Fruit fly (Drosophila melanogaster): Measurements from ENCODE around the gene CBP.

The CBP gene

DNA sequence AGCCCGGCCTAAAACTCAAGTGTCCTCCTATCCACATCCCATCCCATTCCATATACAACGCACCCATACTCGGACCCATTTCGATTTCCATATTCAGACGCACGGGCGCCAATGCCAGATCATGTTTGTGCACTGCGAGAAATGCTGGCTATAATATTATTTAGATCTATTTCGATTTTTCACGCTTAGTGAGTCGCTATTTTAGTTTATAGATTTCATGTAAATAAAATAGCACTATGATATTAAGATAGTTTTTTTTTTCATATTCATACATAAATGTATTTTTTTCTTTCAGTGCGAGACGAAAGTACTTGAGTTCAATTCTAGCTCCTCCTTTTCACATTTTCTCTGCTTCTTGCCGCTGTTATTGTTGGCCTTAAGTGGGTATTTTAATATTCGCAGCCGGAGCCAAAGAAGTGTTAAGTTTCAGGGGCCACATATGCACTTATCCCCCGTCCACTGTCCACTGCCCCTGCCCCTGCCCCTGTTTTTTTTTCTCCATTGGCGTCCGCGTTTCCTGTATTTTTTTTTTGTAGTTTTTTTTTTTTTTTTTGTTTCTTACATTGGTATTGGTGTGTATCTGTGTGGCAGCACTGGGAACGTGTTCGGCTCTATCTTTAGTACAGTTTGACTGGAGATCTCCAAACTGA, 45.2 kb upstream of the CBP start:
- peak; percentile 8 for TF ChIP-seq CG32264 (GFP tag; optimal IDR thresholded peaks at IDR 0.05)
- TF ChIP-seq OdsH (GFP tag; optimal IDR thresholded peaks at IDR 0.05): peak; percentile 79
- peak; percentile 71 for TF ChIP-seq br (GFP tag; optimal IDR thresholded peaks at IDR 0.05)
- no peak for TF ChIP-seq Abd-B (GFP tag; optimal IDR thresholded peaks at IDR 0.05)
- TF ChIP-seq Rel (GFP tag; optimal IDR thresholded peaks at IDR 0.05): peak; percentile 39
- peak; percentile 16 for TF ChIP-seq Rel (tag; optimal IDR thresholded peaks at IDR 0.05)
- no peak for TF ChIP-seq dsf (GFP tag; optimal IDR thresholded peaks at IDR 0.05; ENCODE audit: borderline replicate concordance)
- TF ChIP-seq N (GFP tag; optimal IDR thresholded peaks at IDR 0.05): no peak
- no peak for TF ChIP-seq tai (GFP tag; optimal IDR thresholded peaks at IDR 0.05)
- no peak for TF ChIP-seq Dif (GFP tag; optimal IDR thresholded peaks at IDR 0.05; ENCODE audit: partially characterized antibody)
- TF ChIP-seq Hnf4 (GFP tag; optimal IDR thresholded peaks at IDR 0.05): peak; percentile 68
- TF ChIP-seq HLH106 (tag; optimal IDR thresholded peaks at IDR 0.05): peak; percentile 59
- peak; percentile 75 for TF ChIP-seq rgr (GFP tag; optimal IDR thresholded peaks at IDR 0.05)
- no peak for TF ChIP-seq pan (optimal IDR thresholded peaks at IDR 0.05)
- peak; percentile 84 for TF ChIP-seq h (GFP tag; optimal IDR thresholded peaks at IDR 0.05)
- no peak for TF ChIP-seq dl (GFP tag; optimal IDR thresholded peaks at IDR 0.05; ENCODE audit: insufficient read depth in 1 of 2, partially characterized antibody in 2 of 2)
- no peak for TF ChIP-seq CrebA (GFP tag; optimal IDR thresholded peaks at IDR 0.05; ENCODE audit: borderline replicate concordance)
- peak; percentile 37 for TF ChIP-seq woc (GFP tag; optimal IDR thresholded peaks at IDR 0.05)
- no peak for TF ChIP-seq brk (GFP tag; optimal IDR thresholded peaks at IDR 0.05)
- TF ChIP-seq lola (GFP tag; optimal IDR thresholded peaks at IDR 0.05): no peak
- TF ChIP-seq sage (GFP tag; optimal IDR thresholded peaks at IDR 0.05): peak; percentile 39
- peak in 1 of 2 experiments; percentile 75 for TF ChIP-seq foxo (GFP tag; optimal IDR thresholded peaks at IDR 0.05)
- TF ChIP-seq Vsx2 (GFP tag; optimal IDR thresholded peaks at IDR 0.05; ENCODE audit: partially characterized antibody): no peak
- no peak for TF ChIP-seq jim (GFP tag; optimal IDR thresholded peaks at IDR 0.05)
- peak; percentile 7 for TF ChIP-seq CG9705 (GFP tag; optimal IDR thresholded peaks at IDR 0.05)
- no peak for TF ChIP-seq Hr78 (GFP tag; optimal IDR thresholded peaks at IDR 0.05)
- TF ChIP-seq GATAd (GFP tag; optimal IDR thresholded peaks at IDR 0.05): no peak
- TF ChIP-seq Sp1 (GFP tag; optimal IDR thresholded peaks at IDR 0.05): peak; percentile 75
- no peak for TF ChIP-seq Jra (GFP tag; optimal IDR thresholded peaks at IDR 0.05)
- no peak for TF ChIP-seq Dfd (GFP tag; optimal IDR thresholded peaks at IDR 0.05)
- TF ChIP-seq usp (GFP tag; optimal IDR thresholded peaks at IDR 0.05): no peak
- no peak for TF ChIP-seq Mio (GFP tag; optimal IDR thresholded peaks at IDR 0.05)
- TF ChIP-seq psq (GFP tag; optimal IDR thresholded peaks at IDR 0.05): peak; percentile 62
- TF ChIP-seq Myc (optimal IDR thresholded peaks at IDR 0.05): no peak
- peak; percentile 1 for TF ChIP-seq dmrt93B (GFP tag; optimal IDR thresholded peaks at IDR 0.05)
- TF ChIP-seq sv (GFP tag; optimal IDR thresholded peaks at IDR 0.05): peak; percentile 74
- TF ChIP-seq ey (GFP tag; optimal IDR thresholded peaks at IDR 0.05): peak; percentile 54
- no peak for TF ChIP-seq Hr83 (GFP tag; optimal IDR thresholded peaks at IDR 0.05; ENCODE audit: poor library complexity, severe bottlenecking)
- peak; percentile 65 for TF ChIP-seq fru (GFP tag; optimal IDR thresholded peaks at IDR 0.05)

DNA sequence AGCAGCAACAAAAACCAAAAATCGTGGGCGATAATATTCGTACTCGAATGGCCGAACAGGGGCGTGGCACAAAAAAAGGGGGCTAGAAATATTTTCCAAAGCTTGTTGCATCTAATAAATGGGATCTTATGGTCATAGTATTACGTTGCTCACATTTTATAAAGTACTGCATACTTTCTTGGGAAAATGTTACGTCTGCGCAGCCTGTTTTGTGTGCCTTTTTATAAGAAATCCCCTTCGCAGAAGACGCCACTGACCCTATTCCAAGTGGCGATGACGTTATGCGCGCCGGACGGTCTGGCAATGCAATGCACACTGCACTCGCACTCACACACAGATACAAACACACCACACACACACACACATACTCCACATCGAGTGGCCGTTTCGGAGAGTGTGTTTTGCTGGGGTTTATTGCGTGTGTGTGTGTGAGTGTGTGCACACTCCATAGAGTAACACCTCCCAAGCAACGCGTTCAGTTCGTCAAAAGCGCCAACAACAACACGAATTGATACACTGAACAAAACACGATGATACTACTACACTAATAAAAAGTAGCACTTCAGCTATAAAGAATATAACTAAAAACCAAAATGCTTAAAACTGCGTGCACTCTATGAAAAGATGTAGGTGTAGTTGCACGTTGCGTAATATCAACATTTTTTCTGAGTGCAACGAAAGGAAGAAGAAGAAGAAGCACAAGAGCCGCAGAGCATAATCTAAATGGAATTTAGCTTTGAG, 43.8 kb upstream of the CBP start:
- TF ChIP-seq N (GFP tag; optimal IDR thresholded peaks at IDR 0.05) (no peak), rgr (GFP tag; optimal IDR thresholded peaks at IDR 0.05) (peak; percentile 78), ey (GFP tag; optimal IDR thresholded peaks at IDR 0.05) (peak; percentile 82), brk (GFP tag; optimal IDR thresholded peaks at IDR 0.05) (no peak), Dfd (GFP tag; optimal IDR thresholded peaks at IDR 0.05) (peak; percentile 36), tai (GFP tag; optimal IDR thresholded peaks at IDR 0.05) (peak; percentile 83), fru (GFP tag; optimal IDR thresholded peaks at IDR 0.05) (peak; percentile 83), jim (GFP tag; optimal IDR thresholded peaks at IDR 0.05) (no peak), Rel (GFP tag; optimal IDR thresholded peaks at IDR 0.05) (no peak), Rel (tag; optimal IDR thresholded peaks at IDR 0.05) (peak; percentile 53), psq (GFP tag; optimal IDR thresholded peaks at IDR 0.05) (peak; percentile 69), br (GFP tag; optimal IDR thresholded peaks at IDR 0.05) (peak; percentile 75), Dif (GFP tag; optimal IDR thresholded peaks at IDR 0.05; ENCODE audit: partially characterized antibody) (no peak), CG32264 (GFP tag; optimal IDR thresholded peaks at IDR 0.05) (peak; percentile 67), CrebA (GFP tag; optimal IDR thresholded peaks at IDR 0.05; ENCODE audit: borderline replicate concordance) (no peak), h (GFP tag; optimal IDR thresholded peaks at IDR 0.05) (peak; percentile 80), Jra (GFP tag; optimal IDR thresholded peaks at IDR 0.05) (peak; percentile 37), OdsH (GFP tag; optimal IDR thresholded peaks at IDR 0.05) (peak; percentile 79), sv (GFP tag; optimal IDR thresholded peaks at IDR 0.05) (peak; percentile 43), pan (optimal IDR thresholded peaks at IDR 0.05) (no peak), lola (GFP tag; optimal IDR thresholded peaks at IDR 0.05) (no peak), usp (GFP tag; optimal IDR thresholded peaks at IDR 0.05) (no peak), GATAd (GFP tag; optimal IDR thresholded peaks at IDR 0.05) (peak; percentile 12), Hnf4 (GFP tag; optimal IDR thresholded peaks at IDR 0.05) (peak; percentile 86), woc (GFP tag; optimal IDR thresholded peaks at IDR 0.05) (peak; percentile 82), Abd-B (GFP tag; optimal IDR thresholded peaks at IDR 0.05) (no peak), Sp1 (GFP tag; optimal IDR thresholded peaks at IDR 0.05) (peak; percentile 86), Mio (GFP tag; optimal IDR thresholded peaks at IDR 0.05) (peak; percentile 50), dl (GFP tag; optimal IDR thresholded peaks at IDR 0.05; ENCODE audit: insufficient read depth in 1 of 2, partially characterized antibody in 2 of 2) (no peak), Hr78 (GFP tag; optimal IDR thresholded peaks at IDR 0.05) (no peak), Vsx2 (GFP tag; optimal IDR thresholded peaks at IDR 0.05; ENCODE audit: partially characterized antibody) (no peak), Hr83 (GFP tag; optimal IDR thresholded peaks at IDR 0.05; ENCODE audit: poor library complexity, severe bottlenecking) (peak; percentile 12), dmrt93B (GFP tag; optimal IDR thresholded peaks at IDR 0.05) (peak; percentile 80), foxo (GFP tag; optimal IDR thresholded peaks at IDR 0.05) (peak; percentile 54 to 83), CG9705 (GFP tag; optimal IDR thresholded peaks at IDR 0.05) (peak; percentile 86), HLH106 (tag; optimal IDR thresholded peaks at IDR 0.05) (peak; percentile 90), Myc (optimal IDR thresholded peaks at IDR 0.05) (no peak), sage (GFP tag; optimal IDR thresholded peaks at IDR 0.05) (peak; percentile 80), dsf (GFP tag; optimal IDR thresholded peaks at IDR 0.05; ENCODE audit: borderline replicate concordance) (no peak)

Data from whole organism, wandering third instar larva.